Worm (Caenorhabditis elegans) whole organism, L4 larva: ENCODE measurements around the gene mrps-9.

Source experiments
- nhr-237 ChIP-seq: sonication (generic microtip); optimal IDR thresholded peaks from 2 replicates; lab custom pipeline; 2017; ENCODE audit warnings: missing biosample characterization, missing genetic modification characterization
- nhr-76 ChIP-seq: fragments of 150-350 bp; optimal IDR thresholded peaks from 2 replicates; lab custom pipeline; 2014; ENCODE audit warnings: missing biosample characterization, missing genetic modification characterization
- pha-4 ChIP-seq, 2 experiments: fragments of 150-350 bp in 1 of 2; fragments of 200-800 bp in 1 of 2; sonication (Bioruptor generic) in 1 of 2; IDR thresholded peaks in 1 of 2; optimal IDR thresholded peaks in 1 of 2; 2 replicates each; pipeline versions ENCODE4 v1.3.6 to Lab custom; 2014 to 2022; ENCODE audit warnings: missing genetic modification characterization in 2 of 2, missing genetic modification reagents in 2 of 2, missing biosample characterization in 1 of 2, missing compliant biosample characterization in 1 of 2
- unc-62 ChIP-seq, 3 experiments: fragments of 150-350 bp in 1 of 3; sonication (generic microtip); optimal IDR thresholded peaks in 2 of 3; peaks in 1 of 3; 1 replicate in 1 of 3; 2 replicates in 2 of 3; lab custom pipeline; 2014 to 2017; ENCODE audit warnings: missing biosample characterization in 3 of 3, missing genetic modification characterization in 3 of 3, missing genetic modification reagents in 3 of 3, missing genotype in 1 of 3

DNA sequence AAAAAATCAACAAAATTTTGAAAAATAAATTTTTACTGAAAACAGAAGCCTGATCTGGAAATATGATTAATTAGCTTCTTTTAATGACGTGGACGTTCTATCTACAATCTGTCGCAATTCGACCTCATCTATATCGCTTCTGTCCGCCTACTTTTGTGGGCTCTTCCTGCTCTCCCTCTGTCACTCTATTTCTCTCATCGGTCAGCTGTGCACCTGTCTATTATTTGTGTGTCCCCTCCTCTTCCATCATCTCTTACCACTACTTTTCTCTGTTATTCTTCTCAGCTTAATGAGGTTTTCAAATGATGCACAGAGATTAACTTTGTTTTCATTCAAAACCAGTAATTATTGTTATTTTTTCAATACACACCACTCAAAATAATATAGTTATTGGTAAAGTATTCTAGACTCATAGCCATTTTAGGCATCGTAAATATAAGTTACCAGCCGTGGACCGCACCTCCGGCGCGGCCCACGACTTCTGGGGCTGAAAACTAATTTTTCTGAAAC, 33.3 kb downstream of the mrps-9 start:
- TF ChIP-seq unc-62 (GFP tag; optimal IDR thresholded peaks at IDR 0.05 in 1 of 2; lab: Kevin White, UChicago) (no peak), unc-62 (tag; optimal IDR thresholded peaks at IDR 0.05; lab: Kevin White, UChicago) (no peak), nhr-76 (tag; lab: Kevin White, UChicago) (no peak), pha-4 (GFP tag; IDR thresholded peaks at IDR 0.05; lab: Robert Waterston, UW) (no peak), pha-4 (tag; optimal IDR thresholded peaks at IDR 0.05; lab: Kevin White, UChicago) (no peak), nhr-237 (tag; lab: Kevin White, UChicago) (no peak)
